Worm (Caenorhabditis elegans) whole organism, mixed stage, embryonic: ENCODE results near the gene M03A1.3.

ENCODE experiments used
- M03D4.4 ChIP-seq: sonication (generic microtip); optimal IDR thresholded peaks from 2 replicates; lab custom pipeline; 2017; ENCODE audit warnings: mild to moderate bottlenecking, missing genetic modification characterization, missing compliant biosample characterization
- blmp-1 ChIP-seq: fragments of 150-350 bp; optimal IDR thresholded peaks from 2 replicates; lab custom pipeline; 2014; ENCODE audit warnings: missing biosample characterization, missing genetic modification characterization
- ceh-39 ChIP-seq: fragments of 150-350 bp; optimal IDR thresholded peaks from 2 replicates; lab custom pipeline; 2014; ENCODE audit warnings: missing biosample characterization, missing genetic modification characterization
- ceh-83 ChIP-seq: fragments of 200-800 bp; sonication (Bioruptor generic); optimal IDR thresholded peaks from 2 replicates; lab custom pipeline; 2018; ENCODE audit warnings: mild to moderate bottlenecking, missing genetic modification characterization, missing compliant biosample characterization
- ces-1 ChIP-seq: fragments of 150-350 bp; optimal IDR thresholded peaks from 2 replicates; lab custom pipeline; 2014; ENCODE audit warnings: missing biosample characterization, missing genetic modification reagents, missing genetic modification characterization
- cnd-1 ChIP-seq: fragments of 200-800 bp; sonication (Bioruptor generic); optimal IDR thresholded peaks from 2 replicates; lab custom pipeline; 2018; ENCODE audit warnings: mild to moderate bottlenecking, missing genetic modification characterization, missing compliant biosample characterization
- drap-1 ChIP-seq: fragments of 200-800 bp; sonication (Bioruptor generic); optimal IDR thresholded peaks from 3 replicates; lab custom pipeline; 2018; ENCODE audit warnings: mild to moderate bottlenecking, missing genetic modification characterization, missing compliant biosample characterization
- elt-1 ChIP-seq: sonication (generic microtip); optimal IDR thresholded peaks from 2 replicates; lab custom pipeline; 2017; ENCODE audit warnings: missing genetic modification characterization, mild to moderate bottlenecking, missing compliant biosample characterization, antibody characterized with exemption, moderate library complexity, borderline replicate concordance; ENCODE audit not compliant: insufficient read depth
- elt-3 ChIP-seq: fragments of 150-350 bp; optimal IDR thresholded peaks from 2 replicates; lab custom pipeline; 2014; ENCODE audit warnings: missing biosample characterization, missing genetic modification characterization
- ham-2 ChIP-seq: fragments of 200-800 bp; sonication (Bioruptor generic); optimal IDR thresholded peaks from 2 replicates; lab custom pipeline; 2018; ENCODE audit warnings: mild to moderate bottlenecking, missing genetic modification characterization, missing compliant biosample characterization
- hlh-1 ChIP-seq: fragments of 150-350 bp; optimal IDR thresholded peaks from 2 replicates; lab custom pipeline; 2014; ENCODE audit warnings: missing biosample characterization, missing genetic modification reagents, missing genetic modification characterization
- lin-13 ChIP-seq: fragments of 150-350 bp; optimal IDR thresholded peaks from 2 replicates; lab custom pipeline; 2014; ENCODE audit warnings: missing biosample characterization, missing genetic modification characterization
- lin-32 ChIP-seq: fragments of 200-800 bp; sonication (Bioruptor generic); optimal IDR thresholded peaks from 2 replicates; lab custom pipeline; 2018; ENCODE audit warnings: mild to moderate bottlenecking, missing genetic modification characterization, missing compliant biosample characterization
- mep-1 ChIP-seq: fragments of 150-350 bp; optimal IDR thresholded peaks from 2 replicates; lab custom pipeline; 2017; ENCODE audit warnings: missing biosample characterization, missing genetic modification reagents, missing genetic modification characterization, inconsistent platforms
- mls-2 ChIP-seq: sonication (generic microtip); optimal IDR thresholded peaks from 2 replicates; lab custom pipeline; 2016; ENCODE audit warnings: mild to moderate bottlenecking, missing genetic modification characterization, moderate library complexity, missing compliant biosample characterization
- nhr-12 ChIP-seq: fragments of 150-350 bp; optimal IDR thresholded peaks from 2 replicates; lab custom pipeline; 2014; ENCODE audit warnings: missing biosample characterization, missing genetic modification characterization
- nhr-2 ChIP-seq: fragments of 150-350 bp; optimal IDR thresholded peaks from 2 replicates; lab custom pipeline; 2014; ENCODE audit warnings: missing biosample characterization, missing genetic modification characterization
- nhr-28 ChIP-seq: fragments of 150-350 bp; optimal IDR thresholded peaks from 2 replicates; lab custom pipeline; 2014; ENCODE audit warnings: missing biosample characterization, missing genetic modification characterization
- nhr-76 ChIP-seq: sonication (generic microtip); optimal IDR thresholded peaks from 2 replicates; lab custom pipeline; 2017; ENCODE audit warnings: missing biosample characterization, missing genetic modification characterization
- pha-4 ChIP-seq: fragments of 150-350 bp; optimal IDR thresholded peaks from 2 replicates; lab custom pipeline; 2018; ENCODE audit warnings: missing biosample characterization, missing genetic modification reagents, missing genetic modification characterization
- sem-2 ChIP-seq: fragments of 200-800 bp; sonication (Bioruptor generic); optimal IDR thresholded peaks from 2 replicates; lab custom pipeline; 2018; ENCODE audit warnings: mild to moderate bottlenecking, missing genetic modification characterization, missing compliant biosample characterization
- snpc-4 ChIP-seq: fragments of 150-350 bp; optimal IDR thresholded peaks from 2 replicates; lab custom pipeline; 2014; ENCODE audit warnings: missing biosample characterization, missing genetic modification characterization
- sptf-1 ChIP-seq: sonication (generic microtip); optimal IDR thresholded peaks from 2 replicates; lab custom pipeline; 2017; ENCODE audit warnings: mild to moderate bottlenecking, missing genetic modification characterization, moderate library complexity, missing compliant biosample characterization
- tbx-8 ChIP-seq: fragments of 200-800 bp; sonication (Bioruptor generic); optimal IDR thresholded peaks from 2 replicates; lab custom pipeline; 2018; ENCODE audit warnings: mild to moderate bottlenecking, missing genetic modification characterization, moderate library complexity, missing compliant biosample characterization
- unc-120 ChIP-seq: sonication (generic microtip); optimal IDR thresholded peaks from 2 replicates; lab custom pipeline; 2017; ENCODE audit warnings: missing genetic modification characterization, missing compliant biosample characterization; ENCODE audit not compliant: poor library complexity, severe bottlenecking
- unc-62 ChIP-seq: fragments of 150-350 bp; optimal IDR thresholded peaks from 2 replicates; lab custom pipeline; 2014; ENCODE audit warnings: missing biosample characterization, missing genetic modification reagents, missing genetic modification characterization
- zip-8 ChIP-seq: fragments of 150-350 bp; optimal IDR thresholded peaks from 2 replicates; lab custom pipeline; 2014; ENCODE audit warnings: missing biosample characterization, missing genetic modification characterization
- ztf-11 ChIP-seq: fragments of 150-350 bp; optimal IDR thresholded peaks from 2 replicates; lab custom pipeline; 2014; ENCODE audit warnings: missing biosample characterization, missing genetic modification characterization

The M03A1.3 gene

DNA sequence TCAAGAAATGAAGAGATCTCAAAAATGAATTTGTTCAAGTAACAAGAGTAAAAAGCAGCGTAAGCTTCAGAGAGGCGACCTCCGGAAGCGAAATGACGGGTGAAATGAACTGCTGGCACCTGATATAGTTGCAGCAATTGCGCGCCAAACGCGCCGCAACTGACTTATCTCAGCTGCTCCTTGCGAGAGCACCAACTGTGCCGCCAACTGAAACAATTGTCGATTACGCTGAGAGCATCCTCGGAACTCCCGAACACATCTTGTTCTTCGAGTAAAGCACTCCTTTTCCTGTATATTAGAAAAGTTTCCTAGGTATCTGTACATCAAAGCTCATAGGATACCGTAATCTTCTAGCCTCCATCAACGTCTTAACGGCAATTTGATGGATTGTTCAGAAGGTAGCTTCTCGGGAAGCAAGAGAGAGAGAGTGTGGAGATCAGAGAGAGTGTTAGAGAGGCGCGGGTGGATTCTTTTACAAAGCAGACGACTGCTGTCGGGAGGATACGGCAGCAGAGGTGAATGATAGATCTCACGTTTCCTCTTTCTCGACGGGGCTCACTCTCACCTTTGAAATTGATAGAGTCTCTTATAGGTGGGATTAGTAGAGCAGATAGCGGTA, 37.5 kb upstream of the M03A1.3 start:
- TF ChIP-seq lin-13 (tag; lab: Kevin White, UChicago), result no peak
- TF ChIP-seq unc-120, result peak; percentile 89
- peak; percentile 62 for TF ChIP-seq unc-62 (GFP tag; lab: Kevin White, UChicago)
- TF ChIP-seq hlh-1 (tag; lab: Kevin White, UChicago), result peak; percentile 100
- TF ChIP-seq ceh-83 (GFP tag; lab: Kevin White, UChicago), result no peak

DNA sequence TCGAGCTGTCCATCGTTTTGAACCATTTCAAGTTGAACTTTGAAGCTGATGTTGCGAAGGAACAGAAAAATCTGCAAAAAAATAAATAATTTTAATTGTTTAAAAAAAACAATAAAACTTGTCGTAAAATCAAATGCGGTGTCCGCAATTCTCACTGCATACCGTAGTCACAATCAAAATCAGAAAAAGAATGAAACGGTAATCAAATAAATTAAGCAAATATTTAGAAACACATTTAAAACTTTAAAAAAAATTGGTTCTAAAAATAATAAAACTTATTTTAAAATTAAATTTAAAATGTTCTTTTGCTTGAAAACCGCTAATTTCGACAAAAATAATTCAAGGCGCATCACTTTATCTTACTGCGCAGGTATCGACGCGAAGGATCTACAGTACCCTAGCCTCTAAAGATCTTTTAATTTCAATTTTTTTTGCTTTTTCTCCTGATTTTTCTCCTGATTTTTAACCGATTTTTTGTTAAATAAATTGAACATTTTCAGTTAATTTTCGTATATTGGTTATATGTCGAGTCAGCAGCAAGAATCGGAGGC, 34.4 kb upstream of the M03A1.3 start, which contains the start of the genes B0304.4 and B0304.2:
TSS of gene B0304.4 (minus strand) at position 101 of the 551 bp plus-strand sequence.
TSS of gene B0304.2 (plus strand) at position 501 of the 551 bp plus-strand sequence.
- TF ChIP-seq blmp-1 (tag; lab: Kevin White, UChicago), result no peak
- no peak for TF ChIP-seq drap-1
- TF ChIP-seq hlh-1 (tag; lab: Kevin White, UChicago), result no peak
- no peak for TF ChIP-seq nhr-76
- TF ChIP-seq nhr-2 (tag; lab: Kevin White, UChicago), result no peak
- no peak for TF ChIP-seq lin-32 (GFP tag; lab: Kevin White, UChicago)
- TF ChIP-seq elt-1 (tag; lab: Kevin White, UChicago), result no peak
- no peak for TF ChIP-seq M03D4.4 (tag; lab: Kevin White, UChicago)
- TF ChIP-seq ztf-11, result no peak
- no peak for TF ChIP-seq lin-13 (tag; lab: Kevin White, UChicago)
- no peak for TF ChIP-seq nhr-28 (tag; lab: Kevin White, UChicago)

DNA sequence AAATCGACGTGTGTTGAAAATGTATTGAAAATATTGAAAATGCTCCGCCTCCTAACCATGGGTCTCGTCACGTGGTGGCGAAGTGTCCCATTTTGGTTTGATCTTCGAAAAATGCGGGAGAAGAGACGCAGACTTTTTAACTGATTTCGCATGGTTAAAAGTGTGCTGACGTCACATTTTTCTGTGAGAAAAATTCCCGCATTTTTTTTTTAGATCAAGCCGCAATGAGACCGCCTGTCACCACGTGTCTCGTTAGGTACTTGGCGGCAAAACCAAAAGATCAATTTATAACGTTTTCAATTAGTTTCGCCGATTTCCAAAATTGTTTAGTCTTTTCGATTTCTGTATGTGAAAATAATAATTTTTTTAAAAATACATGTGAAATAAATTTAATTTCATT, 32.4 kb upstream of the M03A1.3 start:
- no peak for TF ChIP-seq snpc-4 (tag; lab: Kevin White, UChicago)
- no peak for TF ChIP-seq pha-4 (tag; lab: Kevin White, UChicago)
- TF ChIP-seq ham-2 (GFP tag; lab: Kevin White, UChicago), result no peak
- TF ChIP-seq ces-1 (GFP tag; lab: Kevin White, UChicago), result no peak
- TF ChIP-seq unc-120, result no peak

DNA sequence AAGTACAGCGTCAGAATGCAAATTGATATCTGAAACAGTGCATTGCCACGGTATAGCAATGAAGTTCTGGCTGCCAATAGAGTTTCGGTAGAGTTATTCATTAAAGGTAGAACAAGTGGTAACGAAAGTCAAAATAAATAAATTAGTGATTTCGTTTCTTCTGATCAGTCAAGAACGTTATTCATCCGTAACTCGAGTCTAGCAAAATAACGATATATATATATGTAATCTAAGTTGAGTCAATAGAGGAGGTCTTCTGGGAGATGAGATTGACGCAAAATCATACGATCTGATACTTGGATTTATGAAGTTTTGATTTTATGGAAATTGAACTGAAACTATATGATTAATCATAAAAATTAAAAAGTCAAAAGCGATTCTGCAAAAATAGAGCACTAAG, 29.8 kb upstream of the M03A1.3 start, which contains the start of gene sra-35:
TSS of gene sra-35 (minus strand) at position 101 of the 400 bp plus-strand sequence.
- TF ChIP-seq zip-8, result no peak
- TF ChIP-seq ztf-11, result no peak

DNA sequence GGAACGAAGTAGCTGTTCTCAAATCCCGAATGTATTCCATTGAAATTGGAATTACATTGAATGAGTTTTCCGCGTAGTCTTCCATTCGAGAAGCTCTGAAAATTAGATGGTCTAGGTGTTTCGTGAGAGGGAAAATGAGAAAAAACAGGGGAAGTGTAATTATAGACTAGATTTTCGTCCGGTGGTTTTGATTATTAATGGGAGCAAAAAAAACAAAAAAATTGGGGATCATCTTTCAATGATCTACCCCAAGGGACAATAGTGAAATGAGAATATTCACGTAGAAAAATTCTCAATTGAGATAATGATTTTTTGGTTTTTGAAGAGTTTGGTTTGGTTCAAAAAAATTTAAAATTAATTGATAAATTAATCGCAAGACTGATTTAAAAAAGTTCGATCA, 25.7 kb upstream of the M03A1.3 start, which contains the start of gene sra-32:
TSS of gene sra-32 (minus strand) at position 101 of the 400 bp plus-strand sequence.
- no peak for TF ChIP-seq ceh-39 (tag; lab: Kevin White, UChicago)
- TF ChIP-seq mep-1 (tag; lab: Kevin White, UChicago), result no peak
- TF ChIP-seq sem-2 (GFP tag; lab: Kevin White, UChicago), result no peak
- TF ChIP-seq ztf-11, result no peak

DNA sequence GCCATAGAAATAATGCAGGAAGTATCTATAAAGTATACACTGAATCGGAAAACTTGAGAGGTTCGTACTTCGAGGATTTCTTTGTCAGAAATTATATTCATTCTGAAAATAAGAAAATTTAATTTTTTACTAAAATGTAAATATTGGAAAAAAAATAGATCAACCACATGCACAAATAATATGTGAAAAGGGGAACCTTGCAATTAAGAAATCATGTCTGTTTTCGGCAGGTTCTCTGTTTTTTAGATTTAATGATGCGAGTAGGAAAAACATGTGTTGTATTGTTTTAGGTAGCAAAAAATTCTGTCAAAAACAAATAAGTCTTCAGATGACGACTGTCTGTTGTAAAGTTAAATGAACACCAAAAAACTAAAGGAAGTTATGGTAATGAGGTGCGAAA, 20.4 kb upstream of the M03A1.3 start, which contains the start of gene sra-33:
TSS of gene sra-33 (minus strand) at position 101 of the 400 bp plus-strand sequence.
- no peak for TF ChIP-seq zip-8
- TF ChIP-seq drap-1, result no peak
- no peak for TF ChIP-seq sem-2 (GFP tag; lab: Kevin White, UChicago)
- no peak for TF ChIP-seq snpc-4 (tag; lab: Kevin White, UChicago)
- no peak for TF ChIP-seq nhr-12 (tag; lab: Kevin White, UChicago)
- no peak for TF ChIP-seq ceh-39 (tag; lab: Kevin White, UChicago)
- no peak for TF ChIP-seq tbx-8 (GFP tag; lab: Kevin White, UChicago)
- TF ChIP-seq mls-2, result no peak
- no peak for TF ChIP-seq hlh-1 (tag; lab: Kevin White, UChicago)
- TF ChIP-seq elt-3, result no peak
- no peak for TF ChIP-seq ceh-83 (GFP tag; lab: Kevin White, UChicago)
- TF ChIP-seq unc-62 (GFP tag; lab: Kevin White, UChicago), result no peak
- TF ChIP-seq sptf-1 (tag; lab: Kevin White, UChicago), result no peak
- no peak for TF ChIP-seq M03D4.4 (tag; lab: Kevin White, UChicago)
- no peak for TF ChIP-seq cnd-1 (tag; lab: Kevin White, UChicago)
